Worm (Caenorhabditis elegans): ENCODE measurements around the gene sri-53.

The sri-53 gene

DNA sequence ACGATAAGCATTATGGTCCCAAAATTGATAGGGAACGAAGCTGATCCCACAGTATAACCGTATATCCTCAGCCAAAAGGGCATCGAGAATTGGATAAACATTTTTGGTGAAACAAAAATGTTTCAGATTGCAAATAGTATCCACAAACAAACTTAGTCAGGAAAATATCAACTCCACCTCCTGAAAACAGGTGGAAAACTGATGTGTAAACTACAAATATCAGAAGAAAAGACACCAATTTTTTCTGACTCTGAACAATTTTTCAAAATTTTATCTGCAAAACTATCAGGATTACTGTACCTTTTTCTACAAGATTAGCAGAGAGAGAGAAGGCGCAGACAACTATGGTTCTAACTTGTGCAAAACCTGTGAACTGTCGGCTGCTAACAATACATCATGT, at the start of gene sri-53:
Gene sri-53 (minus strand): TSS at position 101 of the 400 bp plus-strand sequence.
- TF ChIP-seq fos-1 (tag; optimal IDR thresholded peaks at IDR 0.05) (no peak), unc-86 (tag; optimal IDR thresholded peaks at IDR 0.05) (no peak)

ce11 chrII:3251782-3252181, 49.4 kb upstream of the sri-53 start:
- no peak for TF ChIP-seq mep-1 (tag; optimal IDR thresholded peaks at IDR 0.05)
- TF ChIP-seq dsc-1 (tag; optimal IDR thresholded peaks at IDR 0.05): no peak
- no peak for TF ChIP-seq tbx-2 (tag; optimal IDR thresholded peaks at IDR 0.05)
- TF ChIP-seq Y116A8C.19 (tag; optimal IDR thresholded peaks at IDR 0.05; ENCODE audit: borderline replicate concordance): no peak
- TF ChIP-seq sptf-1 (tag; optimal IDR thresholded peaks at IDR 0.05): no peak
- TF ChIP-seq mdl-1 (tag; optimal IDR thresholded peaks at IDR 0.05): no peak
- no peak for TF ChIP-seq nhr-90 (tag; optimal IDR thresholded peaks at IDR 0.05; ENCODE audit: poor library complexity)
- no peak for TF ChIP-seq isw-1 (GFP tag; IDR thresholded peaks at IDR 0.05)
- TF ChIP-seq nhr-76 (tag; optimal IDR thresholded peaks at IDR 0.05): no peak
- TF ChIP-seq mef-2 (tag; optimal IDR thresholded peaks at IDR 0.05): no peak
- TF ChIP-seq hlh-4 (tag; optimal IDR thresholded peaks at IDR 0.05): no peak
- no peak for TF ChIP-seq hlh-17 (GFP tag; optimal IDR thresholded peaks at IDR 0.05; ENCODE audit: borderline replicate concordance)
- no peak for TF ChIP-seq unc-130 (tag; optimal IDR thresholded peaks at IDR 0.05)

DNA sequence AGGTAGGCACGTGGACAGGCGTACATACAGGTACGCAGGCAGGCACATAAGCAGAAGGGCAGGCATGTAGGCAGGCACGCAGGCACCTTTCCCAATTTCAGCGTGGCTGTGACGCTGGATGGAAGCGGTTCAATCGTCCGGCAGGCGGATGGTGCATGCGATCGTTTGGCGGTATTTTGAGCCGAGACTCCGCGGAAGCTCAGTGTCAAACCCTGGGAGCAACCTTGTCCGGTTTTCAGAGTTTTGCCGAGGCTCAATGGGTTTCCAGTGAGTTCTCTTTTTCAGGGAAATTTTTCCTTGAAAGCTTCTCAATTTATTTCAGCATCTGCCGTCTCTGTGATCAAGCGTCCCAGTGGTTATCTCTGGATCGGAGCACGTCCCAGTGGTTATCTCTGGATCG, 47.8 kb upstream of the sri-53 start:
- no peak for TF ChIP-seq nhr-85 (tag)
- no peak for TF ChIP-seq hlh-17 (GFP tag; optimal IDR thresholded peaks at IDR 0.05; ENCODE audit: borderline replicate concordance)
- TF ChIP-seq hpl-2 (GFP tag; optimal IDR thresholded peaks at IDR 0.05): no peak
- TF ChIP-seq nhr-19 (GFP tag; conservative IDR thresholded peaks at IDR 0.05): no peak
- no peak for TF ChIP-seq fkh-8 (tag; optimal IDR thresholded peaks at IDR 0.05)
- TF ChIP-seq elt-3 (tag; optimal IDR thresholded peaks at IDR 0.05): no peak
- no peak for TF ChIP-seq lsy-2 (tag; optimal IDR thresholded peaks at IDR 0.05)
- TF ChIP-seq unc-62 (GFP tag; optimal IDR thresholded peaks at IDR 0.05): no peak
- TF ChIP-seq nhr-71 (tag; optimal IDR thresholded peaks at IDR 0.05): no peak
- TF ChIP-seq skn-1 (tag; optimal IDR thresholded peaks at IDR 0.05): no peak
- no peak for TF ChIP-seq hlh-4 (tag; optimal IDR thresholded peaks at IDR 0.05)
- no peak for TF ChIP-seq C34B4.2 (tag; optimal IDR thresholded peaks at IDR 0.05)
- TF ChIP-seq F16B12.6 (tag; optimal IDR thresholded peaks at IDR 0.05): no peak
- no peak for TF ChIP-seq mab-9 (GFP tag; IDR thresholded peaks at IDR 0.05)
- no peak for TF ChIP-seq aly-2 (tag; optimal IDR thresholded peaks at IDR 0.05)
- no peak for TF ChIP-seq nhr-12 (tag; optimal IDR thresholded peaks at IDR 0.05)
- no peak for TF ChIP-seq ets-5 (GFP tag; IDR thresholded peaks at IDR 0.05)
- no peak for TF ChIP-seq lin-35 (GFP tag; optimal IDR thresholded peaks at IDR 0.05)
- TF ChIP-seq unc-86 (tag; optimal IDR thresholded peaks at IDR 0.05): no peak

- no peak for TF ChIP-seq F16B12.6 (tag; optimal IDR thresholded peaks at IDR 0.05)
- no peak for TF ChIP-seq lin-35 (GFP tag; optimal IDR thresholded peaks at IDR 0.05)
- no peak for TF ChIP-seq egl-27 (tag; optimal IDR thresholded peaks at IDR 0.05)
- no peak for TF ChIP-seq nhr-20 (tag; optimal IDR thresholded peaks at IDR 0.05)
- TF ChIP-seq nhr-76 (tag; optimal IDR thresholded peaks at IDR 0.05): no peak
- TF ChIP-seq ztf-4 (tag; optimal IDR thresholded peaks at IDR 0.05): no peak
- TF ChIP-seq ceh-90 (tag; optimal IDR thresholded peaks at IDR 0.05): no peak
- TF ChIP-seq tlp-1 (tag; optimal IDR thresholded peaks at IDR 0.05): no peak
- TF ChIP-seq lin-39 (tag; optimal IDR thresholded peaks at IDR 0.05): no peak
- TF ChIP-seq lin-13 (GFP tag; optimal IDR thresholded peaks at IDR 0.05): no peak
These were observed 47.0 kb upstream of the sri-53 start, which contains the start of gene clec-124 for ce11 chrII:3249406-3249805. TSS of gene clec-124 (plus strand) at chrII:3249706.
